Worm (Caenorhabditis elegans) whole organism, L4 larva: Measurements from ENCODE around the gene ZK688.12.

Experiments used
- Y105C5A.15 ChIP-seq: fragments of 200-800 bp; sonication (Bioruptor generic); IDR thresholded peaks from 2 replicates; pipeline ENCODE4 v1.3.6; 2022; ENCODE audit warnings: missing genetic modification characterization, missing compliant biosample characterization
- Y5F2A.4 ChIP-seq: fragments of 200-800 bp; sonication (Bioruptor generic); optimal IDR thresholded peaks from 2 replicates; lab custom pipeline; 2018; ENCODE audit warnings: mild to moderate bottlenecking, missing genetic modification characterization, missing compliant biosample characterization
- duxl-1 ChIP-seq: sonication (generic microtip); optimal IDR thresholded peaks from 2 replicates; lab custom pipeline; 2016; ENCODE audit warnings: mild to moderate bottlenecking, missing genetic modification characterization, moderate library complexity, missing compliant biosample characterization; ENCODE audit not compliant: poor library complexity
- egl-27 ChIP-seq: sonication (generic microtip); optimal IDR thresholded peaks from 3 replicates; lab custom pipeline; 2017; ENCODE audit warnings: missing biosample characterization, missing genetic modification reagents, missing genetic modification characterization
- fkh-10 ChIP-seq: fragments of 150-350 bp; optimal IDR thresholded peaks from 2 replicates; lab custom pipeline; 2014; ENCODE audit warnings: missing biosample characterization, missing genetic modification reagents, missing genetic modification characterization
- jun-1 ChIP-seq: fragments of 150-350 bp; optimal IDR thresholded peaks from 2 replicates; lab custom pipeline; 2014; ENCODE audit warnings: missing biosample characterization, missing genetic modification reagents, missing genetic modification characterization
- lin-13 ChIP-seq: fragments of 150-350 bp; optimal IDR thresholded peaks from 2 replicates; lab custom pipeline; 2014; ENCODE audit warnings: missing biosample characterization, missing genetic modification reagents, missing genetic modification characterization
- mdl-1 ChIP-seq, 2 experiments: fragments of 150-350 bp in 1 of 2; sonication (generic microtip) in 1 of 2; optimal IDR thresholded peaks; 2 replicates each; lab custom pipeline; 2014 to 2017; ENCODE audit warnings: missing biosample characterization in 2 of 2, missing genetic modification characterization in 2 of 2
- mep-1 ChIP-seq: fragments of 150-350 bp; sonication (generic microtip); optimal IDR thresholded peaks from 3 replicates; lab custom pipeline; 2014; ENCODE audit warnings: missing biosample characterization, missing genetic modification characterization
- nhr-11 ChIP-seq: fragments of 150-350 bp; optimal IDR thresholded peaks from 2 replicates; lab custom pipeline; 2014; ENCODE audit warnings: missing biosample characterization, missing genetic modification characterization
- nhr-28 ChIP-seq: fragments of 150-350 bp; optimal IDR thresholded peaks from 2 replicates; lab custom pipeline; 2014; ENCODE audit warnings: missing biosample characterization, missing genetic modification characterization
- pha-4 ChIP-seq, 2 experiments: fragments of 150-350 bp in 1 of 2; fragments of 200-800 bp in 1 of 2; sonication (Bioruptor generic) in 1 of 2; IDR thresholded peaks in 1 of 2; optimal IDR thresholded peaks in 1 of 2; 2 replicates each; pipeline versions ENCODE4 v1.3.6 to Lab custom; 2014 to 2022; ENCODE audit warnings: missing genetic modification characterization in 2 of 2, missing genetic modification reagents in 2 of 2, missing biosample characterization in 1 of 2, missing compliant biosample characterization in 1 of 2
- pqm-1 ChIP-seq: sonication (generic microtip); optimal IDR thresholded peaks from 2 replicates; lab custom pipeline; 2017; ENCODE audit warnings: missing biosample characterization, missing genetic modification characterization
- zip-11 ChIP-seq: fragments of 200-800 bp; sonication (Bioruptor generic); IDR thresholded peaks from 2 replicates; pipeline ENCODE4 v1.3.6; 2022; ENCODE audit warnings: missing genetic modification characterization, missing compliant biosample characterization

ce11 chrIII:7907515-7907914 is 5.9 kb downstream of the ZK688.12 start, which contains the start of gene pcp-5:
- TF ChIP-seq Y5F2A.4 = no peak
- TF ChIP-seq lin-13 = no peak
- TF ChIP-seq Y105C5A.15 (GFP tag; lab: Robert Waterston, UW) = no peak
- TF ChIP-seq egl-27 (tag; lab: Kevin White, UChicago) = no peak
- no peak for TF ChIP-seq nhr-11 (tag; lab: Kevin White, UChicago)
- TF ChIP-seq fkh-10 (GFP tag; lab: Kevin White, UChicago) = no peak
- TF ChIP-seq pha-4 (GFP tag; IDR thresholded peaks at IDR 0.05; lab: Robert Waterston, UW) = no peak
- TF ChIP-seq pha-4 (tag; optimal IDR thresholded peaks at IDR 0.05; lab: Kevin White, UChicago) = no peak
- TF ChIP-seq duxl-1 (tag; lab: Kevin White, UChicago) = no peak
- TF ChIP-seq jun-1 = no peak
- no peak for TF ChIP-seq mdl-1 (tag; optimal IDR thresholded peaks at IDR 0.05; lab: Kevin White, UChicago)
- TF ChIP-seq zip-11 (GFP tag; lab: Robert Waterston, UW) = no peak
- TF ChIP-seq nhr-28 (tag; lab: Kevin White, UChicago) = no peak
- TF ChIP-seq mep-1 (tag; lab: Kevin White, UChicago) = no peak
- TF ChIP-seq pqm-1 (tag; lab: Kevin White, UChicago) = no peak
